Fruit fly (Drosophila melanogaster) Kc167 (cell line): ENCODE data around the gene Tak1.

Experiments
- psq ChIP-seq: fragments of >200 bp; optimal IDR thresholded peaks from 2 replicates; lab custom pipeline; 2017; ENCODE audit warnings: missing external identifiers
- ttk ChIP-seq: sonication (Bioruptor generic); optimal IDR thresholded peaks from 2 replicates; lab custom pipeline; 2017; ENCODE audit warnings: missing external identifiers

Gene Tak1

dm6 chrX:20466382-20466928 lies 58.3 kb downstream of the Tak1 start:
- TF ChIP-seq psq (no peak), ttk (lab: Kevin White, UChicago) (no peak)
